Worm (Caenorhabditis elegans) whole organism, early embryonic: ENCODE data around the gene C16C10.9.

Experiments
- B0310.2 ChIP-seq: sonication (generic microtip); optimal IDR thresholded peaks from 2 replicates; lab custom pipeline; 2016; ENCODE audit warnings: mild to moderate bottlenecking, missing genetic modification characterization, missing compliant biosample characterization
- F13C5.2 ChIP-seq: sonication (generic microtip); optimal IDR thresholded peaks from 2 replicates; lab custom pipeline; 2017; ENCODE audit warnings: mild to moderate bottlenecking, missing genetic modification characterization, inconsistent platforms, missing compliant biosample characterization
- aly-1 ChIP-seq: sonication (generic microtip); optimal IDR thresholded peaks from 2 replicates; lab custom pipeline; 2016; ENCODE audit warnings: missing genetic modification characterization, missing compliant biosample characterization
- ama-1 ChIP-seq: fragments of 150-350 bp; optimal IDR thresholded peaks from 2 replicates; lab custom pipeline; 2014
- ceh-13 ChIP-seq: fragments of 200-800 bp; sonication (Bioruptor generic); optimal IDR thresholded peaks from 2 replicates; lab custom pipeline; 2018; ENCODE audit warnings: mild to moderate bottlenecking, missing genetic modification characterization, missing compliant biosample characterization
- ceh-36 ChIP-seq: sonication (generic microtip); optimal IDR thresholded peaks from 2 replicates; lab custom pipeline; 2016; ENCODE audit warnings: missing genetic modification characterization, inconsistent platforms, missing compliant biosample characterization
- ets-7 ChIP-seq: sonication (generic microtip); optimal IDR thresholded peaks from 2 replicates; lab custom pipeline; 2016; ENCODE audit warnings: missing genotype, missing genetic modification characterization, missing compliant biosample characterization
- flt-1 ChIP-seq: fragments of 200-800 bp; sonication (Bioruptor generic); IDR thresholded peaks from 2 replicates; pipeline ENCODE4 v1.3.6; 2022; ENCODE audit warnings: missing genetic modification characterization, missing compliant biosample characterization
- hmbx-1 ChIP-seq: sonication (generic microtip); optimal IDR thresholded peaks from 2 replicates; lab custom pipeline; 2016; ENCODE audit warnings: mild to moderate bottlenecking, missing genetic modification characterization, missing compliant biosample characterization
- hmg-4 ChIP-seq: fragments of 200-800 bp; sonication (Bioruptor generic); optimal IDR thresholded peaks from 2 replicates; lab custom pipeline; 2018; ENCODE audit warnings: mild to moderate bottlenecking, missing genetic modification characterization, missing compliant biosample characterization
- hnd-1 ChIP-seq: sonication (generic microtip); optimal IDR thresholded peaks from 2 replicates; lab custom pipeline; 2016; ENCODE audit warnings: missing genetic modification characterization, missing compliant biosample characterization
- pes-1 ChIP-seq: fragments of 200-800 bp; sonication (Bioruptor generic); IDR thresholded peaks from 2 replicates; pipeline ENCODE4 v1.3.6; 2022; ENCODE audit warnings: missing genetic modification reagents, missing genetic modification characterization, missing compliant biosample characterization
- scrt-1 ChIP-seq: fragments of 200-800 bp; sonication (Bioruptor generic); IDR thresholded peaks from 2 replicates; pipeline ENCODE4 v1.3.6; 2022; ENCODE audit warnings: missing genetic modification characterization, missing compliant biosample characterization
- sea-1 ChIP-seq: fragments of 200-800 bp; sonication (Bioruptor generic); conservative IDR thresholded peaks from 2 replicates; pipeline ENCODE4 v1.3.6; 2022; ENCODE audit warnings: missing genetic modification characterization, missing compliant biosample characterization
- tbx-11 ChIP-seq: fragments of 200-800 bp; sonication (Bioruptor generic); IDR thresholded peaks from 2 replicates; pipeline ENCODE4 v1.3.6; 2022; ENCODE audit warnings: missing genetic modification characterization, missing compliant biosample characterization
- tbx-37 ChIP-seq: fragments of 200-800 bp; sonication (Bioruptor generic); conservative IDR thresholded peaks from 2 replicates; pipeline ENCODE4 v1.3.6; 2022; ENCODE audit warnings: missing genetic modification reagents, missing genetic modification characterization, missing compliant biosample characterization
- tra-4 ChIP-seq: sonication (generic microtip); optimal IDR thresholded peaks from 2 replicates; lab custom pipeline; 2017; ENCODE audit warnings: missing genetic modification characterization, missing compliant biosample characterization

Gene C16C10.9

ce11 chrIII:4157298-4157697 lies at the start of gene C16C10.9:
C16C10.9 (minus strand) TSS chrIII:4157398.
- no peak for TF ChIP-seq tra-4 (tag; lab: Kevin White, UChicago)
- TF ChIP-seq ets-7 = no peak
- no peak for TF ChIP-seq hmbx-1
- no peak for TF ChIP-seq tbx-11 (GFP tag; lab: Robert Waterston, UW)
- no peak for TF ChIP-seq aly-1 (tag; lab: Kevin White, UChicago)
- no peak for TF ChIP-seq pes-1
- TF ChIP-seq scrt-1 (GFP tag; lab: Robert Waterston, UW) = no peak
- no peak for TF ChIP-seq sea-1
- no peak for TF ChIP-seq ama-1 (lab: Kevin White, UChicago)
- no peak for TF ChIP-seq hmg-4
- TF ChIP-seq ceh-36 = no peak
- no peak for TF ChIP-seq hnd-1 (tag; lab: Kevin White, UChicago)
- TF ChIP-seq F13C5.2 = no peak
- no peak for TF ChIP-seq ceh-13 (GFP tag; lab: Kevin White, UChicago)
- no peak for TF ChIP-seq flt-1 (GFP tag; lab: Robert Waterston, UW)
- TF ChIP-seq B0310.2 (tag; lab: Kevin White, UChicago) = no peak
- TF ChIP-seq tbx-37 (GFP tag; lab: Robert Waterston, UW) = no peak

DNA sequence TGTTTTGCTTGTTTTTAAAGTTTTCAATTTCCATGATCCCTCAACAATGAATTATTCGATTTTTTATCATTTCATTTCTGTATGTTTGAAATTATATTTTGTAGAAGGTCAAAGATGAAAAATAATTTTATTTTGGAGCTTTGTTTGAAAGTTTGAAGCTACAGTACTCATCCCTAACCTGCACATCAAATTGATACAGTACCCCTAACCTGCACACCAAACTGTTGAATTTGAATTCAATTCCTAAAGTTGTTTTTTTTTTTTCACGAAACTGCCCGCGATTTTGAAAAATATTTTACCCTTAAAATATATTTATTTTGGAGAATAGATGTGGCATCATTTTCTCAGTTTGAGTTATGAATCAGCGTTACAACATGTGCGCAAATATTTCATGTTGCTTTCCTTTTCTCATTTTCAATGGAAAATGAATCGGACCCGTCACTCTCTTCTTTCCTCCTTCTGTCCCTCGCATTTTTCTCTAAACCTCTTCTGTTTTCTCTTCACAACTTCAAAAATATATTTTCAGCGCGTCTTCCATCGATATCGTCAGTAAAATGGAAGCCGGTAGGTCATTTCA lies 48.6 kb upstream of the C16C10.9 start, which contains the start of gene R74.8:
Gene R74.8, plus strand, starts transcription at position 527 of the 577 bp plus-strand sequence.
- TF ChIP-seq hmbx-1 (no peak), tra-4 (tag; lab: Kevin White, UChicago) (no peak), ama-1 (lab: Kevin White, UChicago) (no peak), hmg-4 (no peak), ceh-36 (no peak), ets-7 (no peak), tbx-37 (GFP tag; lab: Robert Waterston, UW) (no peak), B0310.2 (tag; lab: Kevin White, UChicago) (no peak), sea-1 (no peak), aly-1 (tag; lab: Kevin White, UChicago) (no peak), tbx-11 (GFP tag; lab: Robert Waterston, UW) (no peak), F13C5.2 (no peak), flt-1 (GFP tag; lab: Robert Waterston, UW) (no peak), pes-1 (no peak), ceh-13 (GFP tag; lab: Kevin White, UChicago) (no peak), scrt-1 (GFP tag; lab: Robert Waterston, UW) (no peak), hnd-1 (tag; lab: Kevin White, UChicago) (no peak)

DNA sequence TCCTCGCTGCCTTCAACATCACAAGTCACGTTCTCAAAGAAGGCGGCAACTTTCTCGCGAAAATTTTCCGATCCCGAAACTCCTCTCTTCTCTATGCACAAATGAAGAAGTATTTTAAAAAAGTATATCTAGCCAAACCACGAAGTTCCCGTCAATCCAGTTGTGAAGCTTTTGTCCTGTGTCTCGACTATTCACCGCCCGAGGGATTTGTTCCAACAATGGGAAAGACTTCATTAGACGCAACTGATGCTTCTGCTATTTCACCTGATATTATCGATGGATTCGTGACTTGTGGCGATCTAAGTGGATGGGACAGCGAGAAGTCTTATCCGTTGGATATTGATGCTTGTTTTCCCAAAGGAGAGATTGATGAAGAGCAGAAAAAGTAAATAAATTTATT lies 47.8 kb upstream of the C16C10.9 start:
- TF ChIP-seq flt-1 (GFP tag; lab: Robert Waterston, UW) (no peak), hnd-1 (tag; lab: Kevin White, UChicago) (no peak), ama-1 (lab: Kevin White, UChicago) (no peak), ets-7 (no peak), ceh-13 (GFP tag; lab: Kevin White, UChicago) (no peak), tbx-37 (GFP tag; lab: Robert Waterston, UW) (no peak), pes-1 (no peak), hmg-4 (no peak), scrt-1 (GFP tag; lab: Robert Waterston, UW) (no peak), F13C5.2 (no peak), tbx-11 (GFP tag; lab: Robert Waterston, UW) (no peak), tra-4 (tag; lab: Kevin White, UChicago) (no peak), hmbx-1 (no peak)

DNA sequence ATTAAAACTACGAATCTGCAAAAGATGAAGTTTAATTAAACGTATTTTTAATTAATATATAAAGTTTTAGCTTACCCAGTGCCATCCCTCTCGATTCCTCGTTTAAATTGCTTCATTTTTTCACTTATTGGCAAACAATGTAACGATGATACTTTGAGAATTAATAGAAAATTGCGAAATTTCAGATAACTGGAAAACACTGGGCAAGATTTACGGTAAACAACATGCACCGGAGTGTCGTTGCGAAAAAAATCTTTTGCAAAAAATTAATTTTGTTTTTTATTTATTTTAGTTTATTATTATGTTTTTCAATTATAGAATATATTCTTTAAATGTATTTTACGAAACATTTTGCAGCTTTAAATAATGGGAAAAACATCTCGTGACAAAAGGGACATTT lies 46.9 kb upstream of the C16C10.9 start, which contains the start of the genes pelo-1 and R74.7:
Gene pelo-1, minus strand, starts transcription at position 151 of the 400 bp plus-strand sequence.
Gene R74.7, plus strand, starts transcription at position 358 of the 400 bp plus-strand sequence.
- no peak for TF ChIP-seq ets-7
- TF ChIP-seq F13C5.2 = no peak
- no peak for TF ChIP-seq ama-1 (lab: Kevin White, UChicago)
- no peak for TF ChIP-seq ceh-13 (GFP tag; lab: Kevin White, UChicago)
- TF ChIP-seq scrt-1 (GFP tag; lab: Robert Waterston, UW) = no peak
- no peak for TF ChIP-seq tbx-37 (GFP tag; lab: Robert Waterston, UW)
- no peak for TF ChIP-seq aly-1 (tag; lab: Kevin White, UChicago)
- no peak for TF ChIP-seq B0310.2 (tag; lab: Kevin White, UChicago)
- TF ChIP-seq pes-1 = no peak
- TF ChIP-seq ceh-36 = no peak
- TF ChIP-seq flt-1 (GFP tag; lab: Robert Waterston, UW) = no peak
- TF ChIP-seq tra-4 (tag; lab: Kevin White, UChicago) = no peak
- no peak for TF ChIP-seq tbx-11 (GFP tag; lab: Robert Waterston, UW)
- no peak for TF ChIP-seq hmbx-1
- no peak for TF ChIP-seq hmg-4
- no peak for TF ChIP-seq hnd-1 (tag; lab: Kevin White, UChicago)
- no peak for TF ChIP-seq sea-1

ce11 chrIII:4196988-4197384 lies 39.8 kb upstream of the C16C10.9 start, which contains the start of gene asd-1:
asd-1 (plus strand) TSS chrIII:4197285.
- TF ChIP-seq ceh-13 (GFP tag; lab: Kevin White, UChicago) (no peak), hmbx-1 (no peak), F13C5.2 (no peak), flt-1 (GFP tag; lab: Robert Waterston, UW) (no peak), sea-1 (no peak), B0310.2 (tag; lab: Kevin White, UChicago) (no peak), ets-7 (no peak), tbx-11 (GFP tag; lab: Robert Waterston, UW) (no peak), hmg-4 (no peak), tbx-37 (GFP tag; lab: Robert Waterston, UW) (no peak), ceh-36 (no peak), tra-4 (tag; lab: Kevin White, UChicago) (no peak), scrt-1 (GFP tag; lab: Robert Waterston, UW) (no peak), ama-1 (lab: Kevin White, UChicago) (no peak), hnd-1 (tag; lab: Kevin White, UChicago) (no peak), aly-1 (tag; lab: Kevin White, UChicago) (no peak)

ce11 chrIII:4196301-4196987 lies 39.2 kb upstream of the C16C10.9 start:
- TF ChIP-seq hmg-4 (peak; percentile 41), hmbx-1 (no peak), tbx-37 (GFP tag; lab: Robert Waterston, UW) (peak; percentile 59; the same call in 1 of the 2 replicates), ceh-13 (GFP tag; lab: Kevin White, UChicago) (no peak)
